Fruit fly (Drosophila melanogaster) whole organism, prepupa: ENCODE results near the gene Pde9.

ENCODE experiments used
- Blimp-1 ChIP-seq: fragments of 200-800 bp; sonication (Bioruptor generic); optimal IDR thresholded peaks from 3 replicates; lab custom pipeline; 2017; ENCODE audit warnings: missing biosample characterization, missing genetic modification characterization, mild to moderate bottlenecking, moderate library complexity, missing genetic modification reagents
- CG11762 ChIP-seq: fragments of 200-800 bp; sonication (Bioruptor generic); optimal IDR thresholded peaks from 3 replicates; lab custom pipeline; 2016; ENCODE audit warnings: missing biosample characterization, missing genetic modification characterization; ENCODE audit not compliant: insufficient read depth
- CG11902 ChIP-seq: fragments of 200-800 bp; sonication (Bioruptor generic); optimal IDR thresholded peaks from 3 replicates; lab custom pipeline; 2016; ENCODE audit warnings: missing biosample characterization, missing genetic modification characterization
- CG15336 ChIP-seq: fragments of 200-800 bp; sonication (Bioruptor generic); IDR thresholded peaks from 2 replicates; pipeline ENCODE4 v1.3.6; 2022; ENCODE audit warnings: missing biosample characterization, missing genetic modification characterization
- CG16779 ChIP-seq: fragments of 200-800 bp; sonication (Bioruptor generic); optimal IDR thresholded peaks from 3 replicates; lab custom pipeline; 2017; ENCODE audit warnings: missing biosample characterization, mild to moderate bottlenecking, missing genetic modification characterization
- CG3032 ChIP-seq: fragments of 200-800 bp; optimal IDR thresholded peaks from 2 replicates; lab custom pipeline; 2019; ENCODE audit warnings: missing biosample characterization, mild to moderate bottlenecking, missing genetic modification characterization, moderate library complexity
- CG31627 ChIP-seq: fragments of 200-800 bp; sonication (Bioruptor generic); optimal IDR thresholded peaks from 3 replicates; lab custom pipeline; 2016; ENCODE audit warnings: missing biosample characterization, missing genetic modification characterization
- CG32006 ChIP-seq: fragments of 200-800 bp; sonication (Bioruptor generic); optimal IDR thresholded peaks from 3 replicates; lab custom pipeline; 2017; ENCODE audit warnings: missing biosample characterization, mild to moderate bottlenecking, missing genetic modification characterization
- CG3919 ChIP-seq: fragments of 200-800 bp; sonication (Bioruptor generic); optimal IDR thresholded peaks from 3 replicates; lab custom pipeline; 2016; ENCODE audit warnings: missing biosample characterization, missing genetic modification characterization
- CG4318 ChIP-seq: fragments of 200-800 bp; sonication (Bioruptor generic); optimal IDR thresholded peaks from 3 replicates; lab custom pipeline; 2017; ENCODE audit warnings: missing biosample characterization, mild to moderate bottlenecking, missing genetic modification characterization
- CG6163 ChIP-seq: fragments of 200-800 bp; sonication (Bioruptor generic); IDR thresholded peaks from 3 replicates; pipeline ENCODE4 v1.3.6; 2022; ENCODE audit warnings: missing biosample characterization, missing genetic modification characterization
- CG6276 ChIP-seq: fragments of 200-800 bp; sonication (Bioruptor generic); optimal IDR thresholded peaks from 2 replicates; lab custom pipeline; 2017; ENCODE audit warnings: missing biosample characterization, mild to moderate bottlenecking, missing genetic modification characterization
- CG7368 ChIP-seq: fragments of 200-800 bp; sonication (Bioruptor generic); optimal IDR thresholded peaks from 3 replicates; lab custom pipeline; 2016; ENCODE audit warnings: missing biosample characterization, missing genetic modification characterization
- CG8119 ChIP-seq: fragments of 200-800 bp; sonication (Bioruptor generic); IDR thresholded peaks from 3 replicates; pipeline ENCODE4 v1.3.6; 2022; ENCODE audit warnings: missing biosample characterization, missing genetic modification characterization
- CG9139 ChIP-seq: fragments of 200-800 bp; sonication (Bioruptor generic); optimal IDR thresholded peaks from 3 replicates; lab custom pipeline; 2017; ENCODE audit warnings: missing biosample characterization, mild to moderate bottlenecking, missing genetic modification characterization
- Eip75B ChIP-seq: fragments of 200-800 bp; sonication (Bioruptor generic); optimal IDR thresholded peaks from 3 replicates; lab custom pipeline; 2016; ENCODE audit warnings: missing biosample characterization, missing genetic modification characterization
- Eip78C ChIP-seq: fragments of 200-800 bp; sonication (Bioruptor generic); peaks from one replicate; lab custom pipeline; 2016; ENCODE audit warnings: missing biosample characterization, missing genetic modification characterization
- Eip93F ChIP-seq: fragments of 200-800 bp; sonication (Bioruptor generic); optimal IDR thresholded peaks from 2 replicates; lab custom pipeline; 2016; ENCODE audit warnings: missing biosample characterization, mild to moderate bottlenecking, missing genetic modification characterization
- Ets96B ChIP-seq: fragments of 200-800 bp; optimal IDR thresholded peaks from 2 replicates; lab custom pipeline; 2019; ENCODE audit warnings: missing biosample characterization, mild to moderate bottlenecking, missing genetic modification characterization, moderate library complexity
- Gug ChIP-seq: fragments of 200-800 bp; sonication (Bioruptor generic); IDR thresholded peaks from 2 replicates; pipeline ENCODE4 v1.3.6; 2022; ENCODE audit warnings: missing biosample characterization, missing genetic modification characterization
- Hr38 ChIP-seq: sonication (Bioruptor generic); optimal IDR thresholded peaks from 2 replicates; lab custom pipeline; 2016; ENCODE audit warnings: missing biosample characterization, missing genetic modification characterization
- Hr39 ChIP-seq: fragments of 200-800 bp; sonication (Bioruptor generic); optimal IDR thresholded peaks from 2 replicates; lab custom pipeline; 2016; ENCODE audit warnings: missing biosample characterization, missing genetic modification characterization
- Hr4 ChIP-seq: fragments of 200-800 bp; sonication (Bioruptor generic); optimal IDR thresholded peaks from 3 replicates; lab custom pipeline; 2016; ENCODE audit warnings: missing biosample characterization, missing genetic modification characterization
- Lpt ChIP-seq: fragments of 200-800 bp; sonication (Bioruptor generic); optimal IDR thresholded peaks from 3 replicates; lab custom pipeline; 2016; ENCODE audit warnings: missing biosample characterization, missing genetic modification characterization
- OdsH ChIP-seq: fragments of 200-800 bp; sonication (Bioruptor generic); optimal IDR thresholded peaks from 3 replicates; lab custom pipeline; 2016; ENCODE audit warnings: missing biosample characterization, missing genetic modification characterization
- Sox102F ChIP-seq: fragments of 200-800 bp; sonication (Bioruptor generic); optimal IDR thresholded peaks from 2 replicates; lab custom pipeline; 2016; ENCODE audit warnings: missing biosample characterization, mild to moderate bottlenecking, missing genetic modification characterization
- Sox14 ChIP-seq: fragments of 200-800 bp; sonication (Bioruptor generic); optimal IDR thresholded peaks from 3 replicates; lab custom pipeline; 2016; ENCODE audit warnings: missing biosample characterization, missing genetic modification characterization
- Sox15 ChIP-seq: fragments of 200-800 bp; sonication (Bioruptor generic); optimal IDR thresholded peaks from 3 replicates; lab custom pipeline; 2016; ENCODE audit warnings: missing biosample characterization, missing genetic modification characterization
- achi ChIP-seq: fragments of 200-800 bp; sonication (Bioruptor generic); optimal IDR thresholded peaks from 3 replicates; lab custom pipeline; 2016; ENCODE audit warnings: missing biosample characterization, missing genetic modification characterization
- acj6 ChIP-seq: fragments of 200-800 bp; sonication (Bioruptor generic); optimal IDR thresholded peaks from 3 replicates; lab custom pipeline; 2016; ENCODE audit warnings: missing biosample characterization, missing genetic modification characterization
- dac ChIP-seq: fragments of 200-800 bp; sonication (Bioruptor generic); optimal IDR thresholded peaks from 2 replicates; lab custom pipeline; 2017; ENCODE audit warnings: missing biosample characterization, mild to moderate bottlenecking, missing genetic modification characterization
- eg ChIP-seq: fragments of 200-800 bp; sonication (Bioruptor generic); IDR thresholded peaks from 3 replicates; pipeline ENCODE4 v1.3.6; 2022; ENCODE audit warnings: missing biosample characterization, missing genetic modification characterization
- fd59A ChIP-seq: fragments of 200-800 bp; sonication (Bioruptor generic); optimal IDR thresholded peaks from 2 replicates; lab custom pipeline; 2017; ENCODE audit warnings: missing biosample characterization, mild to moderate bottlenecking, missing genetic modification characterization, missing genetic modification reagents
- fd85E ChIP-seq: fragments of 200-800 bp; sonication (Bioruptor generic); optimal IDR thresholded peaks from 3 replicates; lab custom pipeline; 2016; ENCODE audit warnings: missing biosample characterization, missing genetic modification characterization
- fkh ChIP-seq: fragments of 200-800 bp; sonication (Bioruptor generic); optimal IDR thresholded peaks from 3 replicates; lab custom pipeline; 2017; ENCODE audit warnings: missing biosample characterization, mild to moderate bottlenecking, missing genetic modification characterization, moderate library complexity
- pdm3 ChIP-seq: fragments of 200-800 bp; sonication (Bioruptor generic); optimal IDR thresholded peaks from 3 replicates; lab custom pipeline; 2016; ENCODE audit warnings: missing biosample characterization, missing genetic modification characterization
- salr ChIP-seq, 2 experiments: fragments of 200-800 bp; sonication (Bioruptor generic); optimal IDR thresholded peaks; 3 replicates each; lab custom pipeline; 2016 to 2018; ENCODE audit warnings: missing biosample characterization in 2 of 2, missing genetic modification characterization in 2 of 2, mild to moderate bottlenecking in 1 of 2
- spab ChIP-seq: fragments of 200-800 bp; sonication (Bioruptor generic); optimal IDR thresholded peaks from 2 replicates; lab custom pipeline; 2017; ENCODE audit warnings: missing biosample characterization, mild to moderate bottlenecking, missing genetic modification characterization, missing genetic modification reagents
- ss ChIP-seq, 2 experiments: fragments of 200-800 bp; sonication (Bioruptor generic); optimal IDR thresholded peaks; 2 replicates in 1 of 2; 3 replicates in 1 of 2; lab custom pipeline; 2017 to 2018; ENCODE audit warnings: mild to moderate bottlenecking in 2 of 2, missing biosample characterization in 2 of 2, missing genetic modification characterization in 2 of 2, moderate library complexity in 1 of 2
- topi ChIP-seq: fragments of 200-800 bp; sonication (Bioruptor generic); optimal IDR thresholded peaks from 3 replicates; lab custom pipeline; 2016; ENCODE audit warnings: missing biosample characterization, missing genetic modification characterization

The Pde9 gene

DNA sequence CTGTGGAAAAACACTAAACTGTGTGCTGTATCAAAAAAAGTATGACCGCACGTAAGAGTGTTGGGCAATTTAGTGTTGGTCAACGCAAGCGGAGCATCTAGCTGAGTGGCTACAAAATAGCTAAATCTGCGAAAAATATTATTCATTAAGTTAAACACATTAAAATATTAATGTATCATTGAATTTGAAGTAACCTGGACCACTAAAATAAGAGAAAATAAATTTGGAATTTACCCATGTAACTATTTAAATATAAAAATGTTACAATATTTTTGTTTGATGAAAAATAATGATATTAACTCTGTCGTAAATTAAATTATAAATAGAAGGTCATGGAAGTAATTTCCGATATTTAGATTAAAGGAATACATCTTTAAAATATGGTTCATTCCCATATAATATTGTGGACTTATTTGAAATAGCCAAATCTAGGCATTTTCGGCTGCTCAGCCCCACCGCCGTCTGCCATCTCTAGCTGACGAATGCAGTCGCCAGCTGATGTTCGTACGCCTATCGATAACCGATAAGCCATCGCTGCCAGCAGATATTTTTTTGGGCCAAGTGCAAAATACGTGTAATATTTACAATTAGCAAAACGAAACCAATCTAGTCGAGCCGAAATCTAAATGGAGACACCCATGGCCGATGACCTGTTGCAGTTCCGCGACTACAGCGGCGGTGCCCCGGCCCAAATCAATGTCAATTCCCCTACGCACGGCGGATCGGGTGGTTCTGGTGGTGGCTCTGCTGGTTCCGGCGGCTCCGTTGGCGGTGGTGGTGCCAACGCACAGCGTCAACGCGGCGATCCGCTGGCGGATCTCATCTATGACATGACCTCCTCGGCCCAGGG lies 12.7 kb upstream of the Pde9 start, which contains the start of the genes Brms1 and CG4645 (continued):
- TF ChIP-seq Eip93F (GFP tag; lab: Kevin White, UChicago) (no peak), fd59A (peak; percentile 33), CG11762 (GFP tag; lab: Kevin White, UChicago) (peak; percentile 34), Sox102F (GFP tag; lab: Kevin White, UChicago) (no peak), Eip75B (GFP tag; lab: Kevin White, UChicago) (peak; percentile 9), CG6163 (GFP tag; lab: Robert Waterston, UW) (no peak), Sox15 (GFP tag; lab: Kevin White, UChicago) (peak; percentile 22), Gug (no peak), topi (GFP tag; lab: Kevin White, UChicago) (peak; percentile 53), achi (GFP tag; lab: Kevin White, UChicago) (peak; percentile 30), CG7368 (no peak), CG32006 (GFP tag; lab: Kevin White, UChicago) (peak; percentile 58), CG3919 (GFP tag; lab: Kevin White, UChicago) (peak; percentile 48), acj6 (GFP tag; lab: Kevin White, UChicago) (peak; percentile 55), fkh (GFP tag; lab: Kevin White, UChicago) (peak; percentile 7), CG16779 (tag; lab: Kevin White, UChicago) (no peak), CG8119 (GFP tag; lab: Robert Waterston, UW) (no peak), CG3032 (tag; lab: Kevin White, UChicago) (peak; percentile 44), CG11902 (GFP tag; lab: Kevin White, UChicago) (peak; percentile 24), fd85E (no peak), pdm3 (GFP tag; lab: Kevin White, UChicago) (peak; percentile 58), Blimp-1 (no peak), CG4318 (GFP tag; lab: Kevin White, UChicago) (peak; percentile 18)

DNA sequence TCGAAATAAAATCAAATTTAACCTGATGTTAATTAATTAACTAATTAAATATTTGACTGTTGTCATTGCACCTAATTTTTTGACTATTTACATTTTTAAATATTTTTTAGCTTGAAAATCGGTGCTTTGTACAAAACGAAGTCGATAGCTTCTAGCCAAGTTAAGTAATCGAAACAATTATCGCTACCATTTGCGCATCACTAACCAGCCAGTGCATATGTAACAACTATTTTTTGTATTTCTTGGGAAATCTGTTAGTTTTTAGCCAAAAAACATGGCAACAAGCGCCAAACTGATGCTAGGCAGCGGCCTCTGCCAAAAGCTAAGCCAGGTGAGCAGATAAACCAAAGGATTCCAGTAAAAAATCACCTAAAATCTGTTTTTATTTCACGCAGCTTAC lies 9.8 kb upstream of the Pde9 start, which contains the start of gene mRpL49:
Gene mRpL49, plus strand, starts transcription at position 192 of the 400 bp plus-strand sequence.
- no peak for TF ChIP-seq Sox14
- TF ChIP-seq CG9139 = no peak
- no peak for TF ChIP-seq spab (GFP tag; lab: Kevin White, UChicago)
- TF ChIP-seq CG4318 (GFP tag; lab: Kevin White, UChicago) = no peak
- TF ChIP-seq, all 60 proteins: peak for 0

DNA sequence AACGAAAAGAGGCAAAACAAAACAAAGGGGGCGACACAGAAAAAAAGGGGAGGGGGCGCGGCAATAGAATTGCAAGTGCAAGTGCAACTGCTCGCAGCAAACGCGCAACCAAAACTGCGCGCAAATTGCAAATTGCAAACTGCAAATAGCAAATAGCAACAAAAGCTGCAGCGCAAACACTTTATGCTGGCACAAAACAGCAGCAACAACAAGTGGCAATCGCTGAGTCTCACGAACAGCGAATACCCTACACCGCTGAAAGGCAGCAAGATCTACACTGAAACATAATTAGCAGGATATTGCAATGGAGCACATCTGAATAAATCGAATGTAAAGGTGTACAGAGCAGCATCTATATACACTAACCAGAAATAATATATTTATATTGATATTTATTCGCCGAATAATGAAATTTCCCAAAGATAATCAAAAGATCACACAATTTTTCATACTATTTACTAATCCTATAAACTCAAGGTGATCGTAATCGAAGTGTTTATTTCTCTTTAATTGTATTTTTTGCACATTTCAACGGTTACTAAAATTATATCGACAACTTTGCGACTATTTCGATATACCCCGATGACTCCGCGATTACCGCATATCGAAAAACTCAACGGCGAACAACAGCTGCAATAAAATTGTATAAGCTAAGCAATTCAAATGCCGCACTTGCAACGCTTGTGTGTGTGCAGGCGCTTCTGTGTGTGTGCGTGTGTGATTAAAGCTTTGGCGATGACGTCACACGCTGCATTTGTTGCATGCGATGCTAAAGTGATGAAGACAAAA lies 9.0 kb upstream of the Pde9 start, which contains the start of gene CG4404:
Gene CG4404, minus strand, starts transcription at position 118 of the 789 bp plus-strand sequence.
- TF ChIP-seq CG8119 (GFP tag; lab: Robert Waterston, UW) (no peak; the same call in 2 of the 3 replicates), acj6 (GFP tag; lab: Kevin White, UChicago) (peak; percentile 14), CG4318 (GFP tag; lab: Kevin White, UChicago) (peak; percentile 32), eg (GFP tag; lab: Robert Waterston, UW) (0 out of 3 replicates have a peak, but pooled peaks have one; percentile 51), achi (GFP tag; lab: Kevin White, UChicago) (peak; percentile 11), Eip78C (GFP tag; lab: Kevin White, UChicago) (peak; percentile 66), CG3032 (tag; lab: Kevin White, UChicago) (no peak), Hr4 (peak; percentile 50), dac (GFP tag; lab: Kevin White, UChicago) (no peak), CG32006 (GFP tag; lab: Kevin White, UChicago) (peak; percentile 70), ss (GFP tag; optimal IDR thresholded peaks at IDR 0.05; lab: Kevin White, UChicago) (no peak), OdsH (GFP tag; lab: Kevin White, UChicago) (peak; percentile 28), CG6276 (peak; percentile 41), salr (GFP tag; optimal IDR thresholded peaks at IDR 0.05; lab: Kevin White, UChicago) (peak in 1 of 2 experiments; percentile 37), CG31627 (GFP tag; lab: Kevin White, UChicago) (no peak), Hr39 (GFP tag; lab: Kevin White, UChicago) (no peak), Lpt (GFP tag; lab: Kevin White, UChicago) (no peak), CG11902 (GFP tag; lab: Kevin White, UChicago) (no peak), CG16779 (tag; lab: Kevin White, UChicago) (no peak), CG3919 (GFP tag; lab: Kevin White, UChicago) (no peak), Hr38 (GFP tag; lab: Kevin White, UChicago) (no peak), Ets96B (tag; lab: Kevin White, UChicago) (no peak), CG15336 (GFP tag; lab: Robert Waterston, UW) (peak; percentile 51), Eip93F (GFP tag; lab: Kevin White, UChicago) (no peak), Blimp-1 (no peak)
- TF ChIP-seq, all 60 proteins: peak for 11
